Fruit fly (Drosophila melanogaster): ENCODE data around the gene CG2211.

Gene CG2211

dm6 chr3L:1376014-1376745 lies 41.0 kb upstream of the CG2211 start:
- peak; percentile 36 for TF ChIP-seq topi (GFP tag; optimal IDR thresholded peaks at IDR 0.05)
- no peak for TF ChIP-seq Hr38 (GFP tag; optimal IDR thresholded peaks at IDR 0.05)
- TF ChIP-seq Hr39 (GFP tag; optimal IDR thresholded peaks at IDR 0.05), result peak; percentile 11
- no peak for TF ChIP-seq Smox (GFP tag; optimal IDR thresholded peaks at IDR 0.05)
- peak; percentile 80 for TF ChIP-seq eg (GFP tag; IDR thresholded peaks at IDR 0.05)
- no peak for TF ChIP-seq Eip93F (GFP tag; optimal IDR thresholded peaks at IDR 0.05)
- TF ChIP-seq CG6163 (GFP tag; IDR thresholded peaks at IDR 0.05), result peak; percentile 85
- TF ChIP-seq Eip78C (GFP tag), result peak; percentile 87
- peak; percentile 60 for TF ChIP-seq Eip75B (GFP tag; optimal IDR thresholded peaks at IDR 0.05)
- peak; percentile 62 for TF ChIP-seq Ets96B (tag; optimal IDR thresholded peaks at IDR 0.05)
- TF ChIP-seq Hr4 (GFP tag; optimal IDR thresholded peaks at IDR 0.05), result peak; percentile 90
- TF ChIP-seq CG6854 (GFP tag; optimal IDR thresholded peaks at IDR 0.05), result no peak
- peak; percentile 35 for TF ChIP-seq CG34406 (GFP tag; optimal IDR thresholded peaks at IDR 0.05)
- TF ChIP-seq CG16779 (tag; optimal IDR thresholded peaks at IDR 0.05), result no peak
- TF ChIP-seq CG6792 (GFP tag; optimal IDR thresholded peaks at IDR 0.05), result peak; percentile 27
- TF ChIP-seq CG3032 (tag; optimal IDR thresholded peaks at IDR 0.05), result peak; percentile 55
- TF ChIP-seq CG1621 (tag; optimal IDR thresholded peaks at IDR 0.05), result peak; percentile 38
- peak; percentile 80 for TF ChIP-seq CG4318 (GFP tag; optimal IDR thresholded peaks at IDR 0.05)
- TF ChIP-seq CG31627 (GFP tag; optimal IDR thresholded peaks at IDR 0.05), result no peak
- peak; percentile 60 for TF ChIP-seq CG10631 (GFP tag; optimal IDR thresholded peaks at IDR 0.05)
- TF ChIP-seq esn (GFP tag; optimal IDR thresholded peaks at IDR 0.05), result peak; percentile 15
- TF ChIP-seq CG10669 (GFP tag; optimal IDR thresholded peaks at IDR 0.05), result peak; percentile 65
- peak; percentile 70 for TF ChIP-seq OdsH (GFP tag; optimal IDR thresholded peaks at IDR 0.05)
- no peak for TF ChIP-seq cyc (GFP tag; optimal IDR thresholded peaks at IDR 0.05)
- TF ChIP-seq Sox102F (GFP tag; optimal IDR thresholded peaks at IDR 0.05), result peak; percentile 12
- peak; percentile 66 for TF ChIP-seq CG3919 (GFP tag; optimal IDR thresholded peaks at IDR 0.05)
- TF ChIP-seq acj6 (GFP tag; optimal IDR thresholded peaks at IDR 0.05), result peak; percentile 66
- peak; percentile 26 for TF ChIP-seq lz (GFP tag; optimal IDR thresholded peaks at IDR 0.05)
- TF ChIP-seq Sox15 (GFP tag; optimal IDR thresholded peaks at IDR 0.05), result no peak
- TF ChIP-seq CG6808 (GFP tag; optimal IDR thresholded peaks at IDR 0.05), result peak; percentile 49
- TF ChIP-seq fkh (GFP tag; optimal IDR thresholded peaks at IDR 0.05), result no peak
- peak; percentile 53; the same call in 1 of the 2 replicates for TF ChIP-seq Gug (GFP tag; IDR thresholded peaks at IDR 0.05)
- peak; percentile 63 for TF ChIP-seq net (GFP tag; optimal IDR thresholded peaks at IDR 0.05)
- peak; percentile 68 for TF ChIP-seq Sox14 (GFP tag; optimal IDR thresholded peaks at IDR 0.05)
- TF ChIP-seq dsx (GFP tag; optimal IDR thresholded peaks at IDR 0.05; ENCODE audit: poor library complexity, severe bottlenecking), result peak; percentile 91
- TF ChIP-seq CG32006 (GFP tag; optimal IDR thresholded peaks at IDR 0.05), result peak; percentile 89
- TF ChIP-seq fd59A (GFP tag; optimal IDR thresholded peaks at IDR 0.05), result peak; percentile 48
- 0 out of 2 replicates have a peak, but pooled peaks have one; percentile 46 for TF ChIP-seq CG11294 (GFP tag; IDR thresholded peaks at IDR 0.05)
- peak; percentile 71 for TF ChIP-seq achi (GFP tag; optimal IDR thresholded peaks at IDR 0.05)
- TF ChIP-seq CG9139 (GFP tag; optimal IDR thresholded peaks at IDR 0.05), result peak; percentile 5
- TF ChIP-seq salr (GFP tag; optimal IDR thresholded peaks at IDR 0.05), result peak in 1 of 2 experiments; percentile 59
- TF ChIP-seq Met (GFP tag; optimal IDR thresholded peaks at IDR 0.05), result peak; percentile 14
- peak; percentile 45 for TF ChIP-seq spab (GFP tag; optimal IDR thresholded peaks at IDR 0.05)
- TF ChIP-seq Ets21C (GFP tag; optimal IDR thresholded peaks at IDR 0.05), result no peak
- TF ChIP-seq CG6276 (GFP tag; optimal IDR thresholded peaks at IDR 0.05), result peak; percentile 78
- TF ChIP-seq ss (GFP tag; optimal IDR thresholded peaks at IDR 0.05), result peak; percentile 61 to 69
- peak; percentile 70 for TF ChIP-seq dac (GFP tag; optimal IDR thresholded peaks at IDR 0.05)
- peak; percentile 85 for TF ChIP-seq CG8119 (GFP tag; IDR thresholded peaks at IDR 0.05)
- peak; percentile 76 for TF ChIP-seq Lpt (GFP tag; optimal IDR thresholded peaks at IDR 0.05)
- no peak for TF ChIP-seq svp (GFP tag)
- no peak for TF ChIP-seq CG8632 (GFP tag; optimal IDR thresholded peaks at IDR 0.05)

All from whole organism, prepupa.